Fruit fly (Drosophila melanogaster): Measurements from ENCODE around the gene CG31643.
A peak's percentile ranks its signal among the peaks of the same experiment; 100 is the strongest.

Gene CG31643

dm6 chr2L:6078757-6079351, 40.9 kb downstream of the CG31643 start (continued):
- TF ChIP-seq sob (GFP tag; IDR thresholded peaks at IDR 0.05) (no peak), Ada2b (GFP tag; IDR thresholded peaks at IDR 0.05) (no peak), CG1647 (GFP tag; optimal IDR thresholded peaks at IDR 0.05) (no peak), ranshi (GFP tag; IDR thresholded peaks at IDR 0.05) (no peak), D (optimal IDR thresholded peaks at IDR 0.05) (peak; percentile 50), D (GFP tag; optimal IDR thresholded peaks at IDR 0.05) (peak; percentile 11), PHDP (tag; optimal IDR thresholded peaks at IDR 0.05) (no peak), ase (GFP tag; IDR thresholded peaks at IDR 0.05) (no peak), CG30431 (GFP tag; optimal IDR thresholded peaks at IDR 0.05) (no peak), CG6765 (GFP tag; optimal IDR thresholded peaks at IDR 0.05) (no peak), CG17359 (tag; optimal IDR thresholded peaks at IDR 0.05) (no peak), CG11085 (GFP tag; IDR thresholded peaks at IDR 0.05) (no peak), Doc2 (GFP tag; IDR thresholded peaks at IDR 0.05) (no peak), CG14014 (GFP tag; IDR thresholded peaks at IDR 0.05) (no peak), CG7928 (GFP tag; optimal IDR thresholded peaks at IDR 0.05) (no peak), Side (GFP tag; optimal IDR thresholded peaks at IDR 0.05) (no peak), gcm2 (GFP tag; optimal IDR thresholded peaks at IDR 0.05) (peak; percentile 25), E2f2 (GFP tag; IDR thresholded peaks at IDR 0.05) (no peak), CG34422 (GFP tag; IDR thresholded peaks at IDR 0.05) (no peak), HmgZ (tag; optimal IDR thresholded peaks at IDR 0.05) (no peak), chm (GFP tag; IDR thresholded peaks at IDR 0.05) (peak; percentile 41; the same call in 1 of the 2 replicates), sens-2 (GFP tag; IDR thresholded peaks at IDR 0.05) (no peak), CG4328 (GFP tag; optimal IDR thresholded peaks at IDR 0.05) (no peak), inv (GFP tag; IDR thresholded peaks at IDR 0.05; ENCODE audit: partially characterized antibody) (no peak), Max (GFP tag; optimal IDR thresholded peaks at IDR 0.05) (peak; percentile 84), gcm (GFP tag; optimal IDR thresholded peaks at IDR 0.05) (peak; percentile 94), hkb (optimal IDR thresholded peaks at IDR 0.05) (no peak), hkb (GFP tag; IDR thresholded peaks at IDR 0.05) (no peak), rib (GFP tag; IDR thresholded peaks at IDR 0.05) (peak; percentile 92), CG9727 (GFP tag; optimal IDR thresholded peaks at IDR 0.05) (no peak), CG7556 (GFP tag; optimal IDR thresholded peaks at IDR 0.05) (no peak), C15 (GFP tag; IDR thresholded peaks at IDR 0.05) (no peak), MESR4 (GFP tag; optimal IDR thresholded peaks at IDR 0.05) (no peak), slou (GFP tag; optimal IDR thresholded peaks at IDR 0.05) (no peak), CG4730 (GFP tag; IDR thresholded peaks at IDR 0.05) (no peak), sqz (GFP tag; optimal IDR thresholded peaks at IDR 0.05) (no peak), al (GFP tag; IDR thresholded peaks at IDR 0.05) (no peak), HLH3B (GFP tag; IDR thresholded peaks at IDR 0.05) (no peak), CG3847 (GFP tag; IDR thresholded peaks at IDR 0.05) (no peak), CG12299 (tag; optimal IDR thresholded peaks at IDR 0.05) (no peak), CG9437 (GFP tag; optimal IDR thresholded peaks at IDR 0.05) (no peak), H2.0 (GFP tag; IDR thresholded peaks at IDR 0.05) (no peak), CG13287 (GFP tag; IDR thresholded peaks at IDR 0.05; ENCODE audit: partially characterized antibody) (no peak), kah (GFP tag; optimal IDR thresholded peaks at IDR 0.05) (peak; percentile 46), CG9817 (tag; optimal IDR thresholded peaks at IDR 0.05) (no peak), CG5245 (GFP tag; optimal IDR thresholded peaks at IDR 0.05) (no peak), CG2889 (GFP tag; IDR thresholded peaks at IDR 0.05) (no peak), fd102C (GFP tag; optimal IDR thresholded peaks at IDR 0.05) (no peak), sc (optimal IDR thresholded peaks at IDR 0.05) (no peak), sc (GFP tag; optimal IDR thresholded peaks at IDR 0.05) (no peak), Bteb2 (GFP tag; optimal IDR thresholded peaks at IDR 0.05) (no peak), cas (GFP tag; IDR thresholded peaks at IDR 0.05) (no peak), zfh1 (GFP tag; IDR thresholded peaks at IDR 0.05) (no peak)

All from whole organism, embryonic.